Fruit fly (Drosophila melanogaster) ovary, adult (tissue): ENCODE data around the gene Dred.

Experiments used
- CG17801 ChIP-seq: fragments of 200-800 bp; optimal IDR thresholded peaks from 2 replicates; lab custom pipeline; 2019; ENCODE audit warnings: missing biosample characterization, mild to moderate bottlenecking, missing genetic modification characterization, moderate library complexity; ENCODE audit not compliant: partially characterized antibody

Gene Dred

DNA sequence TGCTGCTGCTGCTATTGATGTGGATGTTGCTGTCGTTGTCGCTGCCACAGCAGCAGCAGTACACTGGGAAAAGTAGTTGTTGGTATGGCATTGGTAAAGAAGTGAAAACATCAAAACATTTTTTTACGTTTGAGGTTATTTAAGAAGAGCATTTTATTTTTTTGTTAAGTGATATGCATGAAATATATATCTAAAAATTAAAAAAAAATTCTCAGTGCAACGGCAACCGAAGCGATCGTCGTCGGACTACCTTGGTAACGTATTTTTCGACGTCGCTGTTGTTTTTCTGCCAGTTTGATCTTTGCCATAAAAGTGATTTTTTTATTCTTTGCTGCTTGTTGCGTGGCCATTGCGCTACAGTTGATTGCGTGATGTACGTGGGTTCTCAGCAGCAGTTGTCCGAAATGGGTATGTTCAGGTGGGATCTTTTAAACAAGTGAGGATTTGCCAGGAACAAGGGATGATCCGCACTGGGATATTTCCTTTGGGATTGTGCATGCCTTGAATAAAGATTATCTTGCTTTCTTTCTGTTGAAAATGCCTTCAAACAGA lies 16.8 kb upstream of the Dred start:
- no peak for TF ChIP-seq CG17801 (GFP tag; lab: Kevin White, UChicago)

DNA sequence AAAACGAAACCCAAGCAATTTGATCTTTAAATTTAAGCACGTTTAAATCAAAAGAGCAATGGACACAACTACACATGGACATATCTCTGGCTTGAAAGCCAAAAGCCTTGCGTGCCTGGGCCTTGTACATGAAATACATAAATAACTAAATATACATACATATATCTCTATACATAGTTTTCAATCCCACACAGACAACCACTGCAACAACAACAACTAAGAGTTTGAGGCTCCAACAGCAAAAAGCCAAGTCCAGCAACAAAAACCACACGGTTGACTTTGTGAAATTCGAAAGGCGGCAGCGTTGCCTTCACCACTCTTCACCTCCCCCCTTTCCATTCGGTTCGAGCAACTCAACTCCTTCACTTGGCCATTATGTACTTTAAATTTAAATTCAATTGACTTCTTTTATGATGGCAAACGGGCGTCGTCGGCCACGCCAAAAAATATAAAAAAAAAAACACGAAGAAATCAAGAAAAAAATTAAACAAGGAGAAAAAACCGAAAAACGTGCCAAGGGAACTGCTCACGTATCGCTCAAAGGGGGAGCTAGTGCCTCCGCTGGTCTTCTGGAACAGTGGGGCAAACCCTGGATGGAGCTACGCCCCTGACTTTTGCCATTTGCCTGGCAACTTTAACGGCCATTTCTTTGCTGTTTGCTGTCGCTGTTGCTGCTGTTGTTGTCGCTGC lies 16.1 kb upstream of the Dred start:
- no peak for TF ChIP-seq CG17801 (GFP tag; lab: Kevin White, UChicago)

DNA sequence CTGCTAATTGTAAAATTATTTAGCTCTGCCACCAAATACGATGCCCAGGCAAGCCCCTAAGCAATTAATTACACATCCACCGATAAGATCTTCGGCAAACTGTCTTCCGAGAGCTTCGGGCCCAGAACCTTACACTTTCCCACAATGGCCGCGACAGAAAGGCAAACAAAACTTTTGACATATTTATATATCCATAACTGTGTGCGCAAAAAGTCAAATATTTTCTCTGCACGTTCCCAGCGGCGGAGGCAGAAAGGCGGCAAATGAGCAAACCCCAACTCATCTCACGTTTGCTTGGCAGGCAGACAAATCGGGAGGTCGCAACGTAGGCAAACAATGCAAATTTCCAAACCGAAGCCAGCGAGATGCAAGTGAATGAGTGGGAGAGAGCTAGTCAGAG lies 15.2 kb upstream of the Dred start:
- no peak for TF ChIP-seq CG17801 (GFP tag; lab: Kevin White, UChicago)

dm6 chr3L:19558674-19559073 lies 14.7 kb upstream of the Dred start:
- no peak for TF ChIP-seq CG17801 (GFP tag; lab: Kevin White, UChicago)

dm6 chr3L:19557996-19558375 lies 14.0 kb upstream of the Dred start:
- TF ChIP-seq CG17801 (GFP tag; lab: Kevin White, UChicago), result no peak

DNA sequence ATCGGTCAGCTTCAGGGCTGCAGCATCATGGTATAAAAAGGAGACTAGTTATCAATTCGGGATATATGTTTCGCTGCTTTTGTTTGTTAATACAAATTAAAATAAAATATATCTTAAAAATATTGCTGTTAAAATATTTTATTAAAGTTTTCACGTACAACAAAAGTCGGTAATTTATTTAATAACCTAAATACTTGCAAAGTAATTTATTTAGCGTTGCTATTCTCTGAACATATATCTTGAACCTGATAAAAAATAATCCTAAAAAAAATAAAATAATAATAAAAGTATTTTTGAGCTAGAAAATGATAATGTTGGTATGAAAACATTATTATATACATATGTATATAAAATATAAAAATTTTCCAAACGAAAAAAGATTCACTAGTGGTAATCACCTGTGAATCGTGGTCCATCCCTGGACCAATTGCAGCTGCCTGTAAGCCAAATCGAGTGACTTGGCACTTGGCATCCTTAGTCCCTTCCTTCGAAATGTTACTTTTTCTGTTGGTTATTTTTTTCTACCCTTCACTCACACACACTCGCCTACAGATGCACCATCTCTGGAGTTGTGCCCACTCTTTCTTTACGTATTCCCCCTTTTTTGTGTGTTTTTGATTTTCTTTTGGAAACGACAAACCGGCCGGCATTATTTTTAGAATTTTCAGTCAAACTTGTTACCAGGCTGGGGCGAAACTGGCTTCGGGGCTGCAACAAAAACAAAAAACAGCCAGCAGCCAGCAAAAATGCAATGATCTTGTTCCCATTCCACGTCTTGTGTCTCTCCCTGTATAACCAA lies 13.4 kb upstream of the Dred start:
- no peak for TF ChIP-seq CG17801 (GFP tag; lab: Kevin White, UChicago)

DNA sequence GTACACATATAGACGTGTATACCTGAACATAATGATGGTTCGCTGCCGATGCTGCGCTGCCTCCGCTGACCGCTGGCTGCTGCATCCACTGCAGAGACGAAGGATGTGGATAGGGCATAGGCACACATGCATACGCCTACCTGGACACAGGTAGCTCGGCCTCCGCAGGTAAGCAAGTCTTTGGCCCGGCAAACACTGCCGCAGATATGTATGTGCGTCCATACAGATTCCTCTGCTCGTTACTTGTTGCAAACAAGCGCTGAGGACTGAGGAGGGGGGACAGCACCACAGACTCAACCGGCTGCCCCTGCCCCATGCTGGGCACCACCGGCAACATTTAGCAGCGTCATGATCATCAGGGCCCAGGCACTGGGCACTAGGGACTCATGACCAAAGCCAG lies 12.7 kb upstream of the Dred start:
- no peak for TF ChIP-seq CG17801 (GFP tag; lab: Kevin White, UChicago)

DNA sequence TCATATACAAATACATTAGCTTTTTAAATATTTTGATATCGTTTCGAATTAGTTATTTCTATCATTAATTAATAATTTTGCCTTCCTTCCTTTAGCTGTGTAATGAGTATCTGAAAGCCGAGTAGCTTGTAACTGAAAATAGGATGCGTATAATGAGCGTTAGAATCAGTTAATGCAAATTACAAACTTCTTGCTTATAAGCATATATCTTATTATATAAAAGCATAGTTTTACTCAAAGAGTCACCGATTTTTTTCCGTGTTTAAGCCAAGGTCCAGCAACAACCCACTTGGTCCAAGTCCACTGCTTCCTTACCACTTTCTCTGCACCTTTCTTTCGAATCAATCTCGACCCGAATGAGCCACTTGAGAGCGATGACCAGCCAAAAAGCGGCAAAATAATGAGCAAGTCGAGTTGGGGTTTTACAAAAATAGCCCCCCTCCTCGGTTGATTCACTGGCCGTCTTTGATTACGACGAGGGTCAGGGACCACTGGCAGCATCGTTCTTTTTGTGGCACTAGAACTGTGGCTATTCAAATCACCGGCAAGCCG lies 12.0 kb upstream of the Dred start:
- no peak for TF ChIP-seq CG17801 (GFP tag; lab: Kevin White, UChicago)

DNA sequence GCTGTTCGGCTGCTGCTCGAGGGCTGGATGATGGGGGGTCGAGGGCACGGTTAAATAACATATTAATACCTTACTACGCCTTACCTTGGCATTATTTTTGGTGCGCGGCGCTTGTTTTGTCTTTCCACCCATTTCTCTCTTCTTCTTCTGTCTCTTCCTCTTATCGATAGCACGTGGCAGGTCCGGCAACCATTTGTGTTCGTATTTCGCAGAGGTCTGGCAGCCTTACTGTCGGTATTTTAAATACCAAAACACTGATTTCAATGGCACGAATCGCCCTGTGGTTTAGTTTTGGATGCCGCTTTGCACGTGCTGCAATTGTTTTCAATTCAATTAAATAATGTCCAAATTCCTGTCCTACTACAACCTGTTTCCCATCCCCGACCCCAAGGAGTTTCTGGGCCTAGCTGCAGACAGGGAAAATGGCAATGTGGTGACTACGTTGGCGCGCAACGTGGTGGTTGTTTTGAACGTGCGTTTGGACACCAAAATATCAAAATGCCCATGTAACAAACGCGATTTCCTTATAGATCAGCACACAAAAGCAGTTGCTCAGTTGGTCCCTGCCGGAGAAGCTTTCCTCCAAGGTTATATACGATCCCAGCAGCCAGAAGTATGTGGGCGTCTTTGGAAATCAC lies 8.2 kb upstream of the Dred start, which contains the start of the genes Ltn1 and CG9300:
Gene Ltn1, minus strand, starts transcription at position 155 of the 638 bp plus-strand sequence.
Gene CG9300, plus strand, starts transcription at position 285 of the 638 bp plus-strand sequence.
- TF ChIP-seq CG17801 (GFP tag; lab: Kevin White, UChicago), result peak; percentile 27

DNA sequence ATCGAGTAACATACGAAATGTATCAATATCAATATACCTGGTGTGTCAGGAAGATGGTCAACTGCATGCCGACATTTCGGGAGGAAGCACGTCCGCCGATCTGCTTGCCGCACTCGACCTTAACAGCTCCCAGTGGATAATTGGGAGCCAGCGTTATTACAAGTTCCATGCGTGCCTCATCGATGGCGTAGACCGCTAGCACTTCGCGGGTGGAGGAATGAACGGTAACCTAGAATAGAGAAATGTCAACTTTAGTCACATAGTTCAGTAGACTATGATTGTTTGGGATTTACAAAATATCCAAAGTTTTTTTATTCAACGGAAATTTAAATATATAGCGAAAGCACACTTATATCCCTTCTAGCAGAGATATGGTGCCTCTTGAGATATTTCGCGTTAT lies 805 bp upstream of the Dred start, which contains the start of the genes CG46435 and Rcd7:
Gene CG46435, plus strand, starts transcription at position 301 of the 400 bp plus-strand sequence.
Gene Rcd7, plus strand, starts transcription at position 301 of the 400 bp plus-strand sequence.
- TF ChIP-seq CG17801 (GFP tag; lab: Kevin White, UChicago), result no peak

DNA sequence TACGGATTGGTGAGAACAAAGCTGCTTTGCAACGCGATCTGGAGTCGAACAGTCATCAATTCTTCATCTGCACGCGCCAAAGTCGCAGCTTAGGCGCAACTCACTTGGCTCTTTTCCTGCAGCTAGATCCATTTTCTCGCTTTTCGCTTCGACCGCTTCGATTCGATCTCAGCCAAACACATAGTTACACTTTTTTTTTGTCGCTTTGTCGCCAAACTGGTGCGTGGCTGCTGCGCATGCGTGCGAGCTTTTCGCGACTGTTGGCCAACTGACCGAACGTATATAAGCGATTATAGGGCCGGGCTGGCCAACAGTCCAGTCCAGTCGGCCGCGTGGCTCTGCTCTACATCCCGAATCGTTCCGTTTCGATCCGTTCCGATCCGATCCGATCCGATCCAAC lies 11.6 kb downstream of the Dred start, which contains the start of gene Cpr76Bd:
Gene Cpr76Bd, plus strand, starts transcription at position 301 of the 400 bp plus-strand sequence.
- TF ChIP-seq CG17801 (GFP tag; lab: Kevin White, UChicago), result no peak

DNA sequence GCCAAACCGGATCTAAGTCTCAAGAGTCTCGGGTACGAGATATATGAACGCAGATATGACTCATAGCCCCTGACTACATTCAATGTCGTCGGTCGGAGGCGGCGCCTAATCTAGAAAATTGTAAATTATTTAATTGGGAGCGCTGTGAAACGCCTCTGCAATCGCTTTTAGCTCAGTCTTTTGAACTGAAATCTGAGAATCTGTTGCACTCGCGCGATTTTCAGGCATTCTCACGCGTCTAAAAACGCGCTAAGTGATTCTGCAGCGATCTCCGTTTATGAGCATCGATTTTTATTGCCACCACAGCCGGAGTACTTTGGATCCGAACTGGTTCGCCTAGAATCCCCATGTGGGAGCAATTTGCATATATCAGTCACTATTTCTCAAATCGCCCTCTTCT lies 15.5 kb downstream of the Dred start:
- TF ChIP-seq CG17801 (GFP tag; lab: Kevin White, UChicago), result no peak

- TF ChIP-seq CG17801 (GFP tag; lab: Kevin White, UChicago), result no peak
Measured at dm6 chr3L:19525736-19526135, 18.3 kb downstream of the Dred start.

- no peak for TF ChIP-seq CG17801 (GFP tag; lab: Kevin White, UChicago)
Measured at dm6 chr3L:19524690-19525089, 19.3 kb downstream of the Dred start.
